Fruit fly (Drosophila melanogaster) whole organism, embryonic: ENCODE results near the gene CG46434.

Experiments used
- Ada2b ChIP-seq: fragments of 200-800 bp; sonication (Bioruptor generic); IDR thresholded peaks from 2 replicates; pipeline ENCODE4 v1.3.6; 2022; ENCODE audit warnings: missing biosample characterization, missing genetic modification characterization
- Blimp-1 ChIP-seq: fragments of 200-800 bp; sonication (Bioruptor generic); optimal IDR thresholded peaks from 3 replicates; lab custom pipeline; 2018; ENCODE audit warnings: missing biosample characterization, missing genetic modification characterization, mild to moderate bottlenecking, moderate library complexity, missing genetic modification reagents
- BtbVII ChIP-seq: fragments of 200-800 bp; sonication (Bioruptor generic); optimal IDR thresholded peaks from 3 replicates; lab custom pipeline; 2017; ENCODE audit warnings: missing biosample characterization, mild to moderate bottlenecking, missing genetic modification characterization
- CG13424 ChIP-seq: fragments of 200-800 bp; sonication (Bioruptor generic); optimal IDR thresholded peaks from 2 replicates; lab custom pipeline; 2019; ENCODE audit warnings: missing biosample characterization, mild to moderate bottlenecking, missing genetic modification characterization, moderate library complexity
- CG1529 ChIP-seq: fragments of 200-800 bp; sonication (Bioruptor generic); optimal IDR thresholded peaks from 3 replicates; lab custom pipeline; 2018; ENCODE audit warnings: missing biosample characterization, missing genetic modification characterization
- CG15479 ChIP-seq: fragments of 200-800 bp; sonication (Bioruptor generic); optimal IDR thresholded peaks from 3 replicates; lab custom pipeline; 2019; ENCODE audit warnings: missing biosample characterization, mild to moderate bottlenecking, missing genetic modification characterization, moderate library complexity
- CG16863 ChIP-seq: fragments of 200-800 bp; sonication (Bioruptor generic); optimal IDR thresholded peaks from 3 replicates; lab custom pipeline; 2016; ENCODE audit warnings: missing biosample characterization, missing genetic modification characterization
- CG17912 ChIP-seq: fragments of 200-800 bp; sonication (Bioruptor generic); optimal IDR thresholded peaks from 2 replicates; lab custom pipeline; 2018; ENCODE audit warnings: missing biosample characterization, mild to moderate bottlenecking, missing genetic modification characterization
- CG2116 ChIP-seq: fragments of 200-800 bp; sonication (Bioruptor generic); optimal IDR thresholded peaks from 3 replicates; lab custom pipeline; 2018; ENCODE audit warnings: missing biosample characterization, mild to moderate bottlenecking, missing genetic modification characterization
- CG2129 ChIP-seq: fragments of 200-800 bp; sonication (Bioruptor generic); IDR thresholded peaks from 2 replicates; pipeline ENCODE4 v1.3.6; 2022; ENCODE audit warnings: missing biosample characterization, missing genetic modification characterization; ENCODE audit not compliant: partially characterized antibody
- CG2202 ChIP-seq: fragments of 200-800 bp; sonication (Bioruptor generic); optimal IDR thresholded peaks from 2 replicates; lab custom pipeline; 2018; ENCODE audit warnings: missing biosample characterization, mild to moderate bottlenecking, missing genetic modification characterization
- CG2875 ChIP-seq: fragments of 200-800 bp; sonication (Bioruptor generic); optimal IDR thresholded peaks from 2 replicates; lab custom pipeline; 2017; ENCODE audit warnings: missing biosample characterization, mild to moderate bottlenecking, missing genetic modification characterization, missing genetic modification reagents
- CG30431 ChIP-seq: fragments of 200-800 bp; sonication (Bioruptor generic); optimal IDR thresholded peaks from 2 replicates; lab custom pipeline; 2017; ENCODE audit warnings: missing biosample characterization, missing genetic modification characterization
- CG31441 ChIP-seq: fragments of 200-800 bp; sonication (Bioruptor generic); IDR thresholded peaks from 2 replicates; pipeline ENCODE4 v1.3.6; 2022; ENCODE audit warnings: missing biosample characterization, missing genetic modification characterization
- CG32772 ChIP-seq: fragments of 200-800 bp; sonication (Bioruptor generic); IDR thresholded peaks from 2 replicates; pipeline ENCODE4 v1.3.6; 2022; ENCODE audit warnings: missing biosample characterization, missing genetic modification characterization
- CG3407 ChIP-seq: fragments of 200-800 bp; sonication (Bioruptor generic); optimal IDR thresholded peaks from 2 replicates; lab custom pipeline; 2018; ENCODE audit warnings: missing biosample characterization, mild to moderate bottlenecking, missing genetic modification characterization
- CG43689 ChIP-seq: fragments of 200-800 bp; sonication (Bioruptor generic); IDR thresholded peaks from 2 replicates; pipeline ENCODE4 v1.3.6; 2022; ENCODE audit warnings: missing biosample characterization, missing genetic modification characterization
- CG4730 ChIP-seq: fragments of 200-800 bp; sonication (Bioruptor generic); IDR thresholded peaks from 2 replicates; pipeline ENCODE4 v1.3.6; 2022; ENCODE audit warnings: missing biosample characterization, missing genetic modification characterization
- CG5180 ChIP-seq: fragments of 200-800 bp; sonication (Bioruptor generic); optimal IDR thresholded peaks from 3 replicates; lab custom pipeline; 2017; ENCODE audit warnings: missing biosample characterization, missing genetic modification characterization, mild to moderate bottlenecking, moderate library complexity, missing genetic modification reagents
- CG6791 ChIP-seq: fragments of 200-800 bp; sonication (Bioruptor generic); IDR thresholded peaks from 3 replicates; pipeline ENCODE4 v1.3.6; 2022; ENCODE audit warnings: missing biosample characterization, missing genetic modification characterization; ENCODE audit not compliant: partially characterized antibody
- CG9215 ChIP-seq: fragments of 200-800 bp; sonication (Bioruptor generic); IDR thresholded peaks from 2 replicates; pipeline ENCODE4 v1.3.6; 2022; ENCODE audit warnings: missing biosample characterization, missing genetic modification characterization
- CG9727 ChIP-seq: fragments of 200-800 bp; sonication (Bioruptor generic); optimal IDR thresholded peaks from 3 replicates; lab custom pipeline; 2017; ENCODE audit warnings: missing biosample characterization, mild to moderate bottlenecking, missing genetic modification characterization
- Eip74EF ChIP-seq, 2 experiments: fragments of 200-800 bp in 1 of 2; fragments of >200 bp in 1 of 2; sonication (Bioruptor generic) in 1 of 2; optimal IDR thresholded peaks; 2 replicates each; lab custom pipeline; 2017 to 2019; ENCODE audit warnings: missing biosample characterization in 2 of 2, missing genetic modification characterization in 2 of 2, mild to moderate bottlenecking in 1 of 2, moderate library complexity in 1 of 2
- HLH3B ChIP-seq: fragments of 200-800 bp; sonication (Bioruptor generic); IDR thresholded peaks from 2 replicates; pipeline ENCODE4 v1.3.6; 2022; ENCODE audit warnings: missing biosample characterization, missing genetic modification characterization
- HLHmδ ChIP-seq: fragments of 200-800 bp; sonication (Bioruptor generic); optimal IDR thresholded peaks from 2 replicates; lab custom pipeline; 2018; ENCODE audit warnings: missing biosample characterization, mild to moderate bottlenecking, missing genetic modification characterization, moderate library complexity
- HmgD ChIP-seq: fragments of 200-800 bp; sonication (Bioruptor generic); optimal IDR thresholded peaks from 3 replicates; lab custom pipeline; 2016; ENCODE audit warnings: missing biosample characterization, missing genetic modification characterization
- HmgZ ChIP-seq: fragments of 200-800 bp; sonication (Bioruptor generic); optimal IDR thresholded peaks from 2 replicates; lab custom pipeline; 2018; ENCODE audit warnings: missing biosample characterization, mild to moderate bottlenecking, missing genetic modification characterization
- Hr3 ChIP-seq: fragments of 200-800 bp; sonication (Bioruptor generic); optimal IDR thresholded peaks from 3 replicates; lab custom pipeline; 2016; ENCODE audit warnings: missing biosample characterization, missing genetic modification characterization
- NFAT ChIP-seq: fragments of 200-800 bp; sonication (Bioruptor generic); IDR thresholded peaks from 2 replicates; pipeline ENCODE4 v1.3.6; 2022; ENCODE audit warnings: missing biosample characterization, missing genetic modification characterization
- Poxn ChIP-seq: fragments of 200-800 bp; sonication (Bioruptor generic); IDR thresholded peaks from 2 replicates; pipeline ENCODE4 v1.3.6; 2022; ENCODE audit warnings: missing biosample characterization, missing genetic modification characterization
- Sry-δ ChIP-seq: fragments of 200-800 bp; sonication (Bioruptor generic); optimal IDR thresholded peaks from 2 replicates; lab custom pipeline; 2016; ENCODE audit warnings: missing biosample characterization, missing genetic modification characterization
- ash1 ChIP-seq: fragments of 200-800 bp; sonication (Bioruptor generic); optimal IDR thresholded peaks from 2 replicates; lab custom pipeline; 2018; ENCODE audit warnings: missing biosample characterization, mild to moderate bottlenecking, missing genetic modification characterization
- br ChIP-seq: fragments of >200 bp; optimal IDR thresholded peaks from 2 replicates; lab custom pipeline; 2017
- ci ChIP-seq: fragments of 200-800 bp; sonication (Bioruptor generic); IDR thresholded peaks from 3 replicates; pipeline ENCODE4 v1.3.6; 2022; ENCODE audit warnings: missing biosample characterization, missing genetic modification characterization
- disco-r ChIP-seq: fragments of 200-800 bp; sonication (Bioruptor generic); optimal IDR thresholded peaks from 2 replicates; lab custom pipeline; 2016; ENCODE audit warnings: missing biosample characterization, missing genetic modification characterization
- eyg ChIP-seq: fragments of 200-800 bp; sonication (Bioruptor generic); optimal IDR thresholded peaks from 3 replicates; lab custom pipeline; 2016; ENCODE audit warnings: missing biosample characterization, missing genetic modification characterization
- fd102C ChIP-seq: fragments of 200-800 bp; sonication (Bioruptor generic); optimal IDR thresholded peaks from 2 replicates; lab custom pipeline; 2018; ENCODE audit warnings: missing biosample characterization, mild to moderate bottlenecking, missing genetic modification characterization, moderate library complexity
- grau ChIP-seq: fragments of 200-800 bp; optimal IDR thresholded peaks from 3 replicates; lab custom pipeline; 2019; ENCODE audit warnings: missing biosample characterization, mild to moderate bottlenecking, missing genetic modification characterization, moderate library complexity
- grn ChIP-seq: fragments of 200-800 bp; sonication (Bioruptor generic); optimal IDR thresholded peaks from 3 replicates; lab custom pipeline; 2017; ENCODE audit warnings: missing biosample characterization, missing genetic modification characterization
- gro ChIP-seq: fragments of 200-800 bp; sonication (Bioruptor generic); optimal IDR thresholded peaks from 2 replicates; lab custom pipeline; 2016; ENCODE audit warnings: missing biosample characterization, missing genetic modification characterization
- maf-S ChIP-seq: fragments of 200-800 bp; sonication (Bioruptor generic); optimal IDR thresholded peaks from 2 replicates; lab custom pipeline; 2016; ENCODE audit warnings: missing biosample characterization, missing genetic modification characterization
- p53 ChIP-seq: fragments of 200-800 bp; sonication (Bioruptor generic); optimal IDR thresholded peaks from 2 replicates; lab custom pipeline; 2016; ENCODE audit warnings: missing biosample characterization, missing genetic modification characterization
- peb ChIP-seq: fragments of 200-800 bp; sonication (Bioruptor generic); IDR thresholded peaks from 2 replicates; pipeline ENCODE4 v1.3.6; 2022; ENCODE audit warnings: missing biosample characterization, missing genetic modification characterization
- pros ChIP-seq: fragments of 200-800 bp; sonication (Bioruptor generic); optimal IDR thresholded peaks from 3 replicates; lab custom pipeline; 2019; ENCODE audit warnings: missing biosample characterization, mild to moderate bottlenecking, missing genetic modification characterization, moderate library complexity
- sc ChIP-seq, 3 experiments: fragments of >200 bp in 2 of 3; fragments of 200-800 bp in 1 of 3; sonication (Bioruptor generic) in 1 of 3; optimal IDR thresholded peaks; 2 replicates in 2 of 3; 3 replicates in 1 of 3; lab custom pipeline; 2017; ENCODE audit warnings: mild to moderate bottlenecking in 1 of 3, missing biosample characterization in 1 of 3, missing genetic modification characterization in 1 of 3, missing genetic modification reagents in 1 of 3
- sima ChIP-seq: fragments of 200-800 bp; sonication (Bioruptor generic); optimal IDR thresholded peaks from 2 replicates; lab custom pipeline; 2016; ENCODE audit warnings: missing biosample characterization, missing genetic modification characterization
- sob ChIP-seq: fragments of 200-800 bp; sonication (Bioruptor generic); IDR thresholded peaks from 2 replicates; pipeline ENCODE4 v1.3.6; 2022; ENCODE audit warnings: missing biosample characterization, missing genetic modification characterization
- sug ChIP-seq: fragments of 200-800 bp; optimal IDR thresholded peaks from 2 replicates; lab custom pipeline; 2019; ENCODE audit warnings: missing biosample characterization, mild to moderate bottlenecking, missing genetic modification characterization, moderate library complexity
- z ChIP-seq: fragments of 200-800 bp; sonication (Bioruptor generic); IDR thresholded peaks from 3 replicates; pipeline ENCODE4 v1.3.6; 2022; ENCODE audit warnings: missing biosample characterization, missing genetic modification characterization
- zen ChIP-seq: fragments of 200-800 bp; sonication (Bioruptor generic); optimal IDR thresholded peaks from 3 replicates; lab custom pipeline; 2018; ENCODE audit warnings: missing biosample characterization, mild to moderate bottlenecking, missing genetic modification characterization, moderate library complexity
- zen2 ChIP-seq: fragments of 200-800 bp; sonication (Bioruptor generic); IDR thresholded peaks from 3 replicates; pipeline ENCODE4 v1.3.6; 2022; ENCODE audit warnings: missing biosample characterization, missing genetic modification characterization; ENCODE audit not compliant: partially characterized antibody

The CG46434 gene

DNA sequence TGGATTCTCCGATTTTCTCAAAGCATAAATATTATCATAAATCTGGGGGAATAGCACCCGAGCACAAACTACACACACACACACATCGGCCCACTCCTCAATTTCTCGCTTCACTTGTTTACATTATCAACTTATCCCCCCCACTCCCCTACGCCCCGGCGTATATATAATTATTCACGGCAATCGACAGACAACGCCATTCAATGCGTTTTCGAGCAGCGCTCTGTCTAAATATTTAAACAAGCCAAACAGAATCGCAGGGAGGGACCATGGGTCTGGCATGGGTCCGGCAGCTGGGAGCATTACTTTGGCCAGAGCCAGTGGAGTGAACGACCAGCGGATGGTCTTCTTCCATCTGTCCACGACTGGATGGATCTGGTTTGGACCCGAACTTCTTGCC is 31.6 kb upstream of the CG46434 start (continued):
- TF ChIP-seq Hr3 (no peak), zen2 (GFP tag; lab: Robert Waterston, UW) (no peak), maf-S (no peak), Ada2b (GFP tag; lab: Robert Waterston, UW) (0 out of 2 replicates have a peak, but pooled peaks have one; percentile 7), CG4730 (GFP tag; lab: Robert Waterston, UW) (no peak), disco-r (GFP tag; lab: Kevin White, UChicago) (no peak), CG9727 (GFP tag; lab: Kevin White, UChicago) (peak; percentile 24), NFAT (no peak), CG13424 (tag; lab: Kevin White, UChicago) (peak; percentile 49), sc (optimal IDR thresholded peaks at IDR 0.05; lab: Kevin White, UChicago) (no peak), sc (GFP tag; optimal IDR thresholded peaks at IDR 0.05; lab: Kevin White, UChicago) (peak; percentile 12), Sry-δ (GFP tag; lab: Kevin White, UChicago) (no peak), CG15479 (GFP tag; lab: Kevin White, UChicago) (no peak), gro (GFP tag; lab: Kevin White, UChicago) (no peak), sug (peak; percentile 40), p53 (GFP tag; lab: Kevin White, UChicago) (no peak), Blimp-1 (GFP tag; lab: Kevin White, UChicago) (peak; percentile 39), CG3407 (GFP tag; lab: Kevin White, UChicago) (peak; percentile 68), HmgD (GFP tag; lab: Kevin White, UChicago) (no peak), grn (GFP tag; lab: Kevin White, UChicago) (peak; percentile 1), sima (no peak), sob (GFP tag; lab: Robert Waterston, UW) (0 out of 2 replicates have a peak, but pooled peaks have one; percentile 28), pros (GFP tag; lab: Kevin White, UChicago) (no peak), CG5180 (GFP tag; lab: Kevin White, UChicago) (no peak), CG1529 (GFP tag; lab: Kevin White, UChicago) (peak; percentile 59), br (lab: Kevin White, UChicago) (no peak), CG31441 (no peak), BtbVII (GFP tag; lab: Kevin White, UChicago) (peak; percentile 4), HmgZ (tag; lab: Kevin White, UChicago) (no peak), CG2129 (GFP tag; lab: Robert Waterston, UW) (no peak), fd102C (GFP tag; lab: Kevin White, UChicago) (no peak), z (GFP tag; lab: Robert Waterston, UW) (no peak), ash1 (GFP tag; lab: Kevin White, UChicago) (no peak), CG16863 (GFP tag; lab: Kevin White, UChicago) (peak; percentile 17), CG43689 (GFP tag; lab: Robert Waterston, UW) (no peak), CG2116 (no peak), grau (tag; lab: Kevin White, UChicago) (peak; percentile 5), CG17912 (GFP tag; lab: Kevin White, UChicago) (peak; percentile 32), CG2202 (tag; lab: Kevin White, UChicago) (peak; percentile 45), Poxn (GFP tag; lab: Robert Waterston, UW) (no peak), ci (GFP tag; lab: Robert Waterston, UW) (peak; percentile 71; the same call in 2 of the 3 replicates), peb (no peak), CG6791 (GFP tag; lab: Robert Waterston, UW) (no peak), Eip74EF (GFP tag; optimal IDR thresholded peaks at IDR 0.05; lab: Kevin White, UChicago) (peak in 1 of 2 experiments; percentile 35), CG30431 (GFP tag; lab: Kevin White, UChicago) (no peak), CG9215 (GFP tag; lab: Robert Waterston, UW) (no peak), zen (tag; lab: Kevin White, UChicago) (no peak), CG32772 (GFP tag; lab: Robert Waterston, UW) (no peak), CG2875 (peak; percentile 79), HLHmδ (GFP tag; lab: Kevin White, UChicago) (peak; percentile 61), HLH3B (no peak), eyg (GFP tag; lab: Kevin White, UChicago) (peak; percentile 35)
